Worm (Caenorhabditis elegans) whole organism, young adult: ENCODE measurements around the gene pyc-1.

Experiments used
- T07F8.4 ChIP-seq: sonication (generic microtip); optimal IDR thresholded peaks from 2 replicates; lab custom pipeline; 2016; ENCODE audit warnings: mild to moderate bottlenecking, missing genetic modification characterization, moderate library complexity, missing compliant biosample characterization
- ceh-40 ChIP-seq: fragments of 200-800 bp; sonication (Bioruptor generic); IDR thresholded peaks from 2 replicates; pipeline ENCODE4 v1.3.6; 2022; ENCODE audit warnings: missing genetic modification characterization, missing compliant biosample characterization
- hlh-26 ChIP-seq: fragments of 200-800 bp; sonication (Bioruptor generic); conservative IDR thresholded peaks from 2 replicates; pipeline ENCODE4 v1.3.6; 2022; ENCODE audit warnings: missing genetic modification reagents, missing genetic modification characterization, missing compliant biosample characterization
- lag-1 ChIP-seq: fragments of 200-800 bp; sonication (Bioruptor generic); IDR thresholded peaks from 2 replicates; pipeline ENCODE4 v1.3.6; 2022; ENCODE audit warnings: missing genetic modification reagents, missing genetic modification characterization, missing compliant biosample characterization
- madf-6 ChIP-seq: fragments of 200-800 bp; sonication (Bioruptor generic); IDR thresholded peaks from 2 replicates; pipeline ENCODE4 v1.3.6; 2022; ENCODE audit warnings: missing genetic modification reagents, missing genetic modification characterization, missing compliant biosample characterization
- mel-28 ChIP-seq: sonication (generic microtip); optimal IDR thresholded peaks from 2 replicates; lab custom pipeline; 2016; ENCODE audit warnings: borderline replicate concordance, mild to moderate bottlenecking, missing genetic modification characterization, missing compliant biosample characterization
- pha-4 ChIP-seq: fragments of 150-350 bp; sonication (generic microtip); optimal IDR thresholded peaks from 2 replicates; lab custom pipeline; 2014; ENCODE audit warnings: missing biosample characterization, missing genetic modification reagents, missing genetic modification characterization
- rec-8 ChIP-seq, 2 experiments: sonication (generic microtip); optimal IDR thresholded peaks; 2 replicates each; lab custom pipeline; 2016; ENCODE audit warnings: mild to moderate bottlenecking in 2 of 2, missing genetic modification characterization in 2 of 2, missing genetic modification reagents in 2 of 2, missing genotype in 2 of 2, missing biosample characterization in 1 of 2, missing compliant biosample characterization in 1 of 2, moderate library complexity in 1 of 2
- sea-2 ChIP-seq: fragments of 200-800 bp; sonication (Bioruptor generic); IDR thresholded peaks from 2 replicates; pipeline ENCODE4 v1.3.6; 2022; ENCODE audit warnings: missing genetic modification characterization, missing compliant biosample characterization
- tlf-1 ChIP-seq: fragments of 200-800 bp; sonication (Bioruptor generic); optimal IDR thresholded peaks from 2 replicates; lab custom pipeline; 2018; ENCODE audit warnings: mild to moderate bottlenecking, missing genetic modification characterization, missing compliant biosample characterization
- unc-62 ChIP-seq: fragments of 150-350 bp; optimal IDR thresholded peaks from 2 replicates; lab custom pipeline; 2014; ENCODE audit warnings: missing biosample characterization, missing genetic modification reagents, missing genetic modification characterization
- zfh-2 ChIP-seq: fragments of 200-800 bp; sonication (Bioruptor generic); conservative IDR thresholded peaks from 2 replicates; pipeline ENCODE4 v1.3.6; 2022; ENCODE audit warnings: missing genetic modification reagents, missing genetic modification characterization, missing compliant biosample characterization

DNA sequence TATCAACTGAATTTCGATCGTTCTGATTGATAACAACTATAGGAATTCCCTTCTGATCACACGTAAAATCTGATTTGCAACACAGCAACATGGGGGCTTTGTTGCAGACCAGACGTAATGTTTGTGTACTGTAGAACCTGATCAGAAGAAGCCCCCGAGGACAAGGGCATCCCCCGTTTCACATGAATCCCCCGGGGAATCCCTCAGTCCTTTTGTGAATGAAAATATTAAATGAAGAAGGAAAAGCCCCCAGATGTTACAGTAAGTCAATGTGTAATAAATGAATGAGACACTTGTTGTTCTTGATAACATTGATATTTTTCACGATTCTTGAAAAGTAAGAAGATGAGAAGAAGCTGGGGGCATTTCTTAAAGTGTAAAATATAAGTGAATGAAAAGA is 28.2 kb downstream of the pyc-1 start:
- TF ChIP-seq lag-1 (no peak), tlf-1 (no peak), ceh-40 (GFP tag; lab: Robert Waterston, UW) (no peak), mel-28 (tag; lab: Kevin White, UChicago) (no peak), rec-8 (tag; optimal IDR thresholded peaks at IDR 0.05; lab: Kevin White, UChicago) (no peak), madf-6 (GFP tag; lab: Robert Waterston, UW) (no peak), hlh-26 (GFP tag; lab: Robert Waterston, UW) (no peak), zfh-2 (GFP tag; lab: Robert Waterston, UW) (no peak), pha-4 (tag; lab: Kevin White, UChicago) (no peak), T07F8.4 (tag; lab: Kevin White, UChicago) (no peak), sea-2 (GFP tag; lab: Robert Waterston, UW) (no peak), unc-62 (GFP tag; lab: Kevin White, UChicago) (no peak)
